Worm (Caenorhabditis elegans) whole organism, early embryonic: Measurements from ENCODE around the gene T26C12.2.

Experiments
- F13C5.2 ChIP-seq: sonication (generic microtip); optimal IDR thresholded peaks from 2 replicates; lab custom pipeline; 2017; ENCODE audit warnings: mild to moderate bottlenecking, missing genetic modification characterization, inconsistent platforms, missing compliant biosample characterization
- aly-1 ChIP-seq: sonication (generic microtip); optimal IDR thresholded peaks from 2 replicates; lab custom pipeline; 2016; ENCODE audit warnings: missing genetic modification characterization, missing compliant biosample characterization
- ama-1 ChIP-seq: fragments of 150-350 bp; optimal IDR thresholded peaks from 2 replicates; lab custom pipeline; 2014
- ceh-36 ChIP-seq: sonication (generic microtip); optimal IDR thresholded peaks from 2 replicates; lab custom pipeline; 2016; ENCODE audit warnings: missing genetic modification characterization, inconsistent platforms, missing compliant biosample characterization
- flt-1 ChIP-seq: fragments of 200-800 bp; sonication (Bioruptor generic); IDR thresholded peaks from 2 replicates; pipeline ENCODE4 v1.3.6; 2022; ENCODE audit warnings: missing genetic modification characterization, missing compliant biosample characterization
- hmbx-1 ChIP-seq: sonication (generic microtip); optimal IDR thresholded peaks from 2 replicates; lab custom pipeline; 2016; ENCODE audit warnings: mild to moderate bottlenecking, missing genetic modification characterization, missing compliant biosample characterization
- hmg-4 ChIP-seq: fragments of 200-800 bp; sonication (Bioruptor generic); optimal IDR thresholded peaks from 2 replicates; lab custom pipeline; 2018; ENCODE audit warnings: mild to moderate bottlenecking, missing genetic modification characterization, missing compliant biosample characterization
- hnd-1 ChIP-seq: sonication (generic microtip); optimal IDR thresholded peaks from 2 replicates; lab custom pipeline; 2016; ENCODE audit warnings: missing genetic modification characterization, missing compliant biosample characterization
- pes-1 ChIP-seq: fragments of 200-800 bp; sonication (Bioruptor generic); IDR thresholded peaks from 2 replicates; pipeline ENCODE4 v1.3.6; 2022; ENCODE audit warnings: missing genetic modification reagents, missing genetic modification characterization, missing compliant biosample characterization
- sea-1 ChIP-seq: fragments of 200-800 bp; sonication (Bioruptor generic); conservative IDR thresholded peaks from 2 replicates; pipeline ENCODE4 v1.3.6; 2022; ENCODE audit warnings: missing genetic modification characterization, missing compliant biosample characterization
- tbx-11 ChIP-seq: fragments of 200-800 bp; sonication (Bioruptor generic); IDR thresholded peaks from 2 replicates; pipeline ENCODE4 v1.3.6; 2022; ENCODE audit warnings: missing genetic modification characterization, missing compliant biosample characterization
- tbx-37 ChIP-seq: fragments of 200-800 bp; sonication (Bioruptor generic); conservative IDR thresholded peaks from 2 replicates; pipeline ENCODE4 v1.3.6; 2022; ENCODE audit warnings: missing genetic modification reagents, missing genetic modification characterization, missing compliant biosample characterization
- tra-4 ChIP-seq: sonication (generic microtip); optimal IDR thresholded peaks from 2 replicates; lab custom pipeline; 2017; ENCODE audit warnings: missing genetic modification characterization, missing compliant biosample characterization

DNA sequence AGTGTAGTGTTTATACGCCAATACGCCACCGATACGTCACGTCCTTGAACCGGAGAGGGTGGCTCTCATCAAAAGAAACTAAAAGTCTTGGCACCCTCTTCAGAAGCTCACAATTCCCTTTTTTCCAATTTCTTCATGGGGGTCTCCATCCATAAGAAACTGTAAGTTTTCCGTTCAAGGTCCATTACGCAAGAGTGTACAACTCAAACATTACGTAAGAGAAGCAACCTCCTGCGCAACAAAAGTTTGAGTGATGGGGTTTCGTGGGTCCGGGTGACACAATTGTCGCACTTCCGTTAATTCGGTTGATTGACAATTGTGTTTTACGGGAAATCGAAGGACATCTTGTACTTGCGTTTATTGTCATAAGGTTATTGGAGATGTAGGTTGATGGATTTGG lies 13.3 kb upstream of the T26C12.2 start:
- TF ChIP-seq tbx-37 (no peak), ama-1 (no peak), hmg-4 (GFP tag; lab: Kevin White, UChicago) (no peak), flt-1 (GFP tag; lab: Robert Waterston, UW) (no peak), hmbx-1 (no peak), pes-1 (GFP tag; lab: Robert Waterston, UW) (peak; percentile 41; the same call in 1 of the 2 replicates), sea-1 (no peak), tra-4 (tag; lab: Kevin White, UChicago) (no peak), aly-1 (tag; lab: Kevin White, UChicago) (no peak), tbx-11 (no peak), ceh-36 (tag; lab: Kevin White, UChicago) (no peak), F13C5.2 (tag; lab: Kevin White, UChicago) (no peak), hnd-1 (tag; lab: Kevin White, UChicago) (no peak)
